Worm (Caenorhabditis elegans) whole organism, L3 larva: Measurements from ENCODE around the gene Y54E2A.10.

Experiments
- ceh-28 ChIP-seq: fragments of 150-350 bp; optimal IDR thresholded peaks from 2 replicates; lab custom pipeline; 2014; ENCODE audit warnings: missing biosample characterization, missing genetic modification reagents, missing genetic modification characterization
- nhr-11 ChIP-seq: fragments of 150-350 bp; optimal IDR thresholded peaks from 2 replicates; lab custom pipeline; 2014; ENCODE audit warnings: missing biosample characterization, missing genetic modification characterization
- nhr-23 ChIP-seq: fragments of 150-350 bp; optimal IDR thresholded peaks from 2 replicates; lab custom pipeline; 2014; ENCODE audit warnings: missing biosample characterization, missing genetic modification reagents, missing genetic modification characterization
- pqm-1 ChIP-seq: fragments of 150-350 bp; optimal IDR thresholded peaks from 2 replicates; lab custom pipeline; 2017; ENCODE audit warnings: missing biosample characterization, missing genetic modification characterization, inconsistent platforms

- TF ChIP-seq ceh-28 (tag; lab: Kevin White, UChicago): no peak
- no peak for TF ChIP-seq nhr-23
- no peak for TF ChIP-seq nhr-11 (tag; lab: Kevin White, UChicago)
- TF ChIP-seq pqm-1 (tag; lab: Kevin White, UChicago): peak; percentile 24
These were observed 29.6 kb downstream of the Y54E2A.10 start for ce11 chrII:14820460-14820859.
